Worm (Caenorhabditis elegans) whole organism, L3 larva: Measurements from ENCODE around the gene C32D5.4.

Source experiments
- R02D3.7 ChIP-seq: fragments of 150-350 bp; optimal IDR thresholded peaks from 2 replicates; lab custom pipeline; 2014; ENCODE audit warnings: missing biosample characterization, missing genetic modification characterization
- ZK546.5 ChIP-seq: sonication (generic microtip); optimal IDR thresholded peaks from 2 replicates; lab custom pipeline; 2017; ENCODE audit warnings: missing biosample characterization, missing genetic modification characterization
- aly-2 ChIP-seq: fragments of 150-350 bp; optimal IDR thresholded peaks from 2 replicates; lab custom pipeline; 2014; ENCODE audit warnings: missing biosample characterization, missing genetic modification characterization
- ama-1 ChIP-seq: fragments of 150-350 bp; optimal IDR thresholded peaks from 2 replicates; lab custom pipeline; 2018
- ceh-16 ChIP-seq: sonication (generic microtip); optimal IDR thresholded peaks from 2 replicates; lab custom pipeline; 2017; ENCODE audit warnings: missing biosample characterization, missing genetic modification characterization
- ceh-28 ChIP-seq: fragments of 150-350 bp; optimal IDR thresholded peaks from 2 replicates; lab custom pipeline; 2014; ENCODE audit warnings: missing biosample characterization, missing genetic modification reagents, missing genetic modification characterization
- ceh-82 ChIP-seq: fragments of 150-350 bp; optimal IDR thresholded peaks from 2 replicates; lab custom pipeline; 2014; ENCODE audit warnings: missing biosample characterization, missing genetic modification characterization
- egl-27 ChIP-seq: sonication (generic microtip); optimal IDR thresholded peaks from 4 replicates; lab custom pipeline; 2017; ENCODE audit warnings: missing biosample characterization, missing genetic modification reagents, missing genetic modification characterization
- egl-5 ChIP-seq: fragments of 150-350 bp; optimal IDR thresholded peaks from 2 replicates; lab custom pipeline; 2017; ENCODE audit warnings: missing biosample characterization, missing genetic modification reagents, missing genetic modification characterization, inconsistent platforms
- elt-2 ChIP-seq: sonication (generic microtip); optimal IDR thresholded peaks from 2 replicates; lab custom pipeline; 2016; ENCODE audit warnings: missing genetic modification reagents, mild to moderate bottlenecking, missing genetic modification characterization, missing compliant biosample characterization
- elt-3 ChIP-seq, 3 experiments: fragments of 150-350 bp in 1 of 3; sonication (generic microtip) in 2 of 3; optimal IDR thresholded peaks; 2 replicates in 2 of 3; 4 replicates in 1 of 3; lab custom pipeline; 2014 to 2017; ENCODE audit warnings: missing biosample characterization in 3 of 3, missing genetic modification characterization in 3 of 3
- eor-1 ChIP-seq, 2 experiments: fragments of 150-350 bp; optimal IDR thresholded peaks; 2 replicates each; lab custom pipeline; 2014 to 2018; ENCODE audit warnings: missing biosample characterization in 2 of 2, missing genetic modification characterization in 2 of 2
- fkh-10 ChIP-seq: sonication (generic microtip); optimal IDR thresholded peaks from 2 replicates; lab custom pipeline; 2017; ENCODE audit warnings: missing biosample characterization, missing genetic modification reagents, missing genetic modification characterization
- fkh-2 ChIP-seq: fragments of 150-350 bp; optimal IDR thresholded peaks from 2 replicates; lab custom pipeline; 2014; ENCODE audit warnings: missing biosample characterization, missing genetic modification reagents, missing genetic modification characterization
- hmg-11 ChIP-seq: sonication (generic microtip); optimal IDR thresholded peaks from 2 replicates; lab custom pipeline; 2016; ENCODE audit warnings: missing genetic modification characterization, missing compliant biosample characterization
- jun-1 ChIP-seq: fragments of 150-350 bp; optimal IDR thresholded peaks from 2 replicates; lab custom pipeline; 2014; ENCODE audit warnings: missing biosample characterization, missing genetic modification reagents, missing genetic modification characterization
- lin-15B ChIP-seq: fragments of 150-350 bp; optimal IDR thresholded peaks from 2 replicates; lab custom pipeline; 2014; ENCODE audit warnings: missing biosample characterization, missing genetic modification characterization
- lin-39 ChIP-seq: fragments of 150-350 bp; optimal IDR thresholded peaks from 2 replicates; lab custom pipeline; 2018; ENCODE audit warnings: missing biosample characterization, missing genetic modification reagents, missing genetic modification characterization
- lsy-12 ChIP-seq: sonication (generic microtip); optimal IDR thresholded peaks from 2 replicates; lab custom pipeline; 2016; ENCODE audit warnings: mild to moderate bottlenecking, missing genetic modification characterization, missing compliant biosample characterization
- mdl-1 ChIP-seq: fragments of 150-350 bp; optimal IDR thresholded peaks from 2 replicates; lab custom pipeline; 2014; ENCODE audit warnings: missing biosample characterization, missing genetic modification characterization
- mml-1 ChIP-seq: fragments of 150-350 bp; sonication (generic microtip); optimal IDR thresholded peaks from 3 replicates; lab custom pipeline; 2014; ENCODE audit warnings: missing biosample characterization, missing genetic modification characterization
- nfya-1 ChIP-seq: sonication (generic microtip); optimal IDR thresholded peaks from 2 replicates; lab custom pipeline; 2017; ENCODE audit warnings: missing genetic modification characterization, mild to moderate bottlenecking, missing compliant biosample characterization, antibody characterized with exemption, moderate library complexity; ENCODE audit not compliant: insufficient read depth
- nhr-12 ChIP-seq: fragments of 150-350 bp; optimal IDR thresholded peaks from 2 replicates; lab custom pipeline; 2014; ENCODE audit warnings: missing biosample characterization, missing genetic modification characterization
- nhr-23 ChIP-seq: fragments of 150-350 bp; optimal IDR thresholded peaks from 2 replicates; lab custom pipeline; 2014; ENCODE audit warnings: missing biosample characterization, missing genetic modification reagents, missing genetic modification characterization
- nhr-237 ChIP-seq: fragments of 150-350 bp; optimal IDR thresholded peaks from 2 replicates; lab custom pipeline; 2014; ENCODE audit warnings: missing biosample characterization, missing genetic modification characterization
- nhr-67 ChIP-seq: fragments of 150-350 bp; optimal IDR thresholded peaks from 2 replicates; lab custom pipeline; 2014; ENCODE audit warnings: missing biosample characterization, missing genetic modification characterization
- nhr-76 ChIP-seq: fragments of 150-350 bp; sonication (generic microtip); optimal IDR thresholded peaks from 5 replicates; lab custom pipeline; 2014; ENCODE audit warnings: missing biosample characterization, missing genetic modification characterization
- nhr-77 ChIP-seq: fragments of 150-350 bp; optimal IDR thresholded peaks from 2 replicates; lab custom pipeline; 2014; ENCODE audit warnings: missing biosample characterization, missing genetic modification characterization
- pha-4 ChIP-seq: fragments of 150-350 bp; optimal IDR thresholded peaks from 2 replicates; lab custom pipeline; 2014; ENCODE audit warnings: missing biosample characterization, missing genetic modification reagents, missing genetic modification characterization
- pqm-1 ChIP-seq: fragments of 150-350 bp; optimal IDR thresholded peaks from 2 replicates; lab custom pipeline; 2017; ENCODE audit warnings: missing biosample characterization, missing genetic modification characterization, inconsistent platforms
- skn-1 ChIP-seq: fragments of 150-350 bp; optimal IDR thresholded peaks from 2 replicates; lab custom pipeline; 2014; ENCODE audit warnings: missing biosample characterization, missing genetic modification characterization
- snpc-4 ChIP-seq: fragments of 150-350 bp; optimal IDR thresholded peaks from 2 replicates; lab custom pipeline; 2014; ENCODE audit warnings: missing biosample characterization, missing genetic modification characterization
- tbx-2 ChIP-seq: sonication (generic microtip); optimal IDR thresholded peaks from 2 replicates; lab custom pipeline; 2016; ENCODE audit warnings: mild to moderate bottlenecking, missing genetic modification characterization, missing compliant biosample characterization
- unc-39 ChIP-seq: sonication (generic microtip); optimal IDR thresholded peaks from 4 replicates; lab custom pipeline; 2017; ENCODE audit warnings: missing biosample characterization, missing genetic modification characterization
- zag-1 ChIP-seq: fragments of 150-350 bp; optimal IDR thresholded peaks from 2 replicates; lab custom pipeline; 2014; ENCODE audit warnings: missing biosample characterization, missing genetic modification characterization
- ztf-11 ChIP-seq: fragments of 150-350 bp; optimal IDR thresholded peaks from 2 replicates; lab custom pipeline; 2014; ENCODE audit warnings: missing biosample characterization, missing genetic modification characterization
- ztf-4 ChIP-seq: fragments of 150-350 bp; optimal IDR thresholded peaks from 2 replicates; lab custom pipeline; 2014; ENCODE audit warnings: missing biosample characterization, missing genetic modification characterization

The C32D5.4 gene

DNA sequence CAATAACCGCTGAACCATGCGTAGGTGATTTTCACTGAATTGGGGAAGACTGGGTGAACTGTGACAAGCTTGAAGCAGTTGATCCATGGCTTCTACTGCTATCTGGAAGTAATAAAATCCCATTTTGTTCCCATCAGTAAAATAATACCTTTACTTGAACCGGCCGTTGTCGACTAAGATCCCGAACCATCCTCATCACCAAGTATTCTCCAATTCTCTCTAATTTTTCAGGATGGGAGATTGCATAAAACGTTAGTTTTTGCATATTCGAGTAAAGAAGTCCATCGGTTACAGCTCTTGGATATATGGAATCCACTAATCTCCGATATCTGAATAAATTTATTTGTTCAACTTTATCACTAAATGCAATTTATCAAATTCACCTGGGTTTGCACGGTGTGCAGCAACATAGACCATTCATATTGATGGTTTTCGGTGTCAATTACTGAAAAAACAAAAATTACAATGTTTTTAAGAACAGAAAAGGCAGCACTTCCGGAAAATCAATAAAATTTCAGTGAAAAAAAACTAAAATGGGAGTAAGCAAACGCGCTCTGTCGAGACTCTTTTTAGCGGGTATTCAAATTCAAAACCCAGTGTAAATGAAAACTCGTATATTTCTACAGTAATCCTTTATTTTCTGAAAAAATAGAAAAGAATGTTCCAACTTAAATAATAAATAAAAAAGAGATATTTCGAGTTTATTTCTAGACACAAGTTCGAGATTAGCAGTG, 2.1 kb downstream of the C32D5.4 start, which contains the start of gene efr-3:
efr-3 (minus strand) TSS at position 505 of the 734 bp plus-strand sequence.
- TF ChIP-seq ceh-82 (tag; lab: Kevin White, UChicago) (no peak), lsy-12 (tag; lab: Kevin White, UChicago) (no peak), R02D3.7 (tag; lab: Kevin White, UChicago) (no peak), snpc-4 (no peak), egl-27 (tag; lab: Kevin White, UChicago) (no peak), aly-2 (tag; lab: Kevin White, UChicago) (no peak), hmg-11 (tag; lab: Kevin White, UChicago) (no peak), ama-1 (lab: Kevin White, UChicago) (no peak), lin-15B (tag; lab: Kevin White, UChicago) (peak; percentile 62), egl-5 (no peak), nhr-77 (tag; lab: Kevin White, UChicago) (no peak), nhr-23 (tag; lab: Kevin White, UChicago) (peak; percentile 44), mdl-1 (tag; lab: Kevin White, UChicago) (no peak), pqm-1 (tag; lab: Kevin White, UChicago) (peak; percentile 44), skn-1 (tag; lab: Kevin White, UChicago) (no peak), tbx-2 (tag; lab: Kevin White, UChicago) (no peak), nhr-237 (tag; lab: Kevin White, UChicago) (no peak), nhr-76 (tag; lab: Kevin White, UChicago) (no peak), ZK546.5 (tag; lab: Kevin White, UChicago) (no peak), elt-2 (no peak), fkh-2 (no peak), zag-1 (no peak), unc-39 (tag; lab: Kevin White, UChicago) (no peak), mml-1 (tag; lab: Kevin White, UChicago) (no peak), eor-1 (tag; optimal IDR thresholded peaks at IDR 0.05; lab: Kevin White, UChicago) (no peak), jun-1 (no peak), nhr-12 (no peak), nhr-67 (no peak), lin-39 (tag; lab: Kevin White, UChicago) (no peak), ceh-28 (tag; lab: Kevin White, UChicago) (peak; percentile 79), pha-4 (peak; percentile 71), fkh-10 (GFP tag; lab: Kevin White, UChicago) (no peak), ztf-4 (tag; lab: Kevin White, UChicago) (no peak), elt-3 (tag; optimal IDR thresholded peaks at IDR 0.05; lab: Kevin White, UChicago) (no peak), nfya-1 (peak; percentile 63)

- TF ChIP-seq ztf-4 (tag; lab: Kevin White, UChicago): no peak
- no peak for TF ChIP-seq lsy-12 (tag; lab: Kevin White, UChicago)
- no peak for TF ChIP-seq unc-39 (tag; lab: Kevin White, UChicago)
- no peak for TF ChIP-seq jun-1
- no peak for TF ChIP-seq fkh-2
- TF ChIP-seq elt-2: no peak
- TF ChIP-seq ceh-28 (tag; lab: Kevin White, UChicago): no peak
- TF ChIP-seq tbx-2 (tag; lab: Kevin White, UChicago): no peak
- no peak for TF ChIP-seq fkh-10 (GFP tag; lab: Kevin White, UChicago)
- TF ChIP-seq ceh-16: no peak
- TF ChIP-seq nhr-237 (tag; lab: Kevin White, UChicago): no peak
- no peak for TF ChIP-seq skn-1 (tag; lab: Kevin White, UChicago)
- no peak for TF ChIP-seq nhr-67
- no peak for TF ChIP-seq ztf-11 (tag; lab: Kevin White, UChicago)
- no peak for TF ChIP-seq mml-1 (tag; lab: Kevin White, UChicago)
- TF ChIP-seq nhr-77 (tag; lab: Kevin White, UChicago): no peak
- TF ChIP-seq lin-15B (tag; lab: Kevin White, UChicago): no peak
Measured at ce11 chrII:6311888-6312287, 11.0 kb downstream of the C32D5.4 start.

ce11 chrII:6311459-6311858, 11.4 kb downstream of the C32D5.4 start:
- TF ChIP-seq lin-39 (tag; lab: Kevin White, UChicago) (no peak), fkh-10 (GFP tag; lab: Kevin White, UChicago) (peak; percentile 27)
